Worm (Caenorhabditis elegans) whole organism, mixed stage, embryonic: ENCODE measurements around the gene srh-45.

Experiments
- M03D4.4 ChIP-seq: sonication (generic microtip); optimal IDR thresholded peaks from 2 replicates; lab custom pipeline; 2017; ENCODE audit warnings: mild to moderate bottlenecking, missing genetic modification characterization, missing compliant biosample characterization
- bed-3 ChIP-seq: fragments of 200-800 bp; sonication (Bioruptor generic); optimal IDR thresholded peaks from 3 replicates; lab custom pipeline; 2018; ENCODE audit warnings: mild to moderate bottlenecking, missing genetic modification characterization, moderate library complexity, missing compliant biosample characterization
- blmp-1 ChIP-seq: fragments of 150-350 bp; optimal IDR thresholded peaks from 2 replicates; lab custom pipeline; 2014; ENCODE audit warnings: missing biosample characterization, missing genetic modification characterization
- ceh-39 ChIP-seq: fragments of 150-350 bp; optimal IDR thresholded peaks from 2 replicates; lab custom pipeline; 2014; ENCODE audit warnings: missing biosample characterization, missing genetic modification characterization
- ceh-83 ChIP-seq: fragments of 200-800 bp; sonication (Bioruptor generic); optimal IDR thresholded peaks from 2 replicates; lab custom pipeline; 2018; ENCODE audit warnings: mild to moderate bottlenecking, missing genetic modification characterization, missing compliant biosample characterization
- ces-1 ChIP-seq: fragments of 150-350 bp; optimal IDR thresholded peaks from 2 replicates; lab custom pipeline; 2014; ENCODE audit warnings: missing biosample characterization, missing genetic modification reagents, missing genetic modification characterization
- cnd-1 ChIP-seq: fragments of 200-800 bp; sonication (Bioruptor generic); optimal IDR thresholded peaks from 2 replicates; lab custom pipeline; 2018; ENCODE audit warnings: mild to moderate bottlenecking, missing genetic modification characterization, missing compliant biosample characterization
- elt-1 ChIP-seq: sonication (generic microtip); optimal IDR thresholded peaks from 2 replicates; lab custom pipeline; 2017; ENCODE audit warnings: missing genetic modification characterization, mild to moderate bottlenecking, missing compliant biosample characterization, antibody characterized with exemption, moderate library complexity, borderline replicate concordance; ENCODE audit not compliant: insufficient read depth
- elt-3 ChIP-seq: fragments of 150-350 bp; optimal IDR thresholded peaks from 2 replicates; lab custom pipeline; 2014; ENCODE audit warnings: missing biosample characterization, missing genetic modification characterization
- flh-1 ChIP-seq: fragments of 200-800 bp; sonication (Bioruptor generic); optimal IDR thresholded peaks from 2 replicates; lab custom pipeline; 2018; ENCODE audit warnings: mild to moderate bottlenecking, missing genetic modification characterization, moderate library complexity, missing compliant biosample characterization
- ham-2 ChIP-seq: fragments of 200-800 bp; sonication (Bioruptor generic); optimal IDR thresholded peaks from 2 replicates; lab custom pipeline; 2018; ENCODE audit warnings: mild to moderate bottlenecking, missing genetic modification characterization, missing compliant biosample characterization
- hlh-1 ChIP-seq: fragments of 150-350 bp; optimal IDR thresholded peaks from 2 replicates; lab custom pipeline; 2014; ENCODE audit warnings: missing biosample characterization, missing genetic modification reagents, missing genetic modification characterization
- lin-13 ChIP-seq: fragments of 150-350 bp; optimal IDR thresholded peaks from 2 replicates; lab custom pipeline; 2014; ENCODE audit warnings: missing biosample characterization, missing genetic modification characterization
- lin-32 ChIP-seq: fragments of 200-800 bp; sonication (Bioruptor generic); optimal IDR thresholded peaks from 2 replicates; lab custom pipeline; 2018; ENCODE audit warnings: mild to moderate bottlenecking, missing genetic modification characterization, missing compliant biosample characterization
- lsy-2 ChIP-seq: fragments of 150-350 bp; optimal IDR thresholded peaks from 2 replicates; lab custom pipeline; 2014; ENCODE audit warnings: missing biosample characterization, missing genetic modification characterization
- mab-5 ChIP-seq: fragments of 150-350 bp; optimal IDR thresholded peaks from 2 replicates; lab custom pipeline; 2014; ENCODE audit warnings: missing biosample characterization, missing genetic modification characterization
- mep-1 ChIP-seq: fragments of 150-350 bp; optimal IDR thresholded peaks from 2 replicates; lab custom pipeline; 2017; ENCODE audit warnings: missing biosample characterization, missing genetic modification reagents, missing genetic modification characterization, inconsistent platforms
- mls-2 ChIP-seq: sonication (generic microtip); optimal IDR thresholded peaks from 2 replicates; lab custom pipeline; 2016; ENCODE audit warnings: mild to moderate bottlenecking, missing genetic modification characterization, moderate library complexity, missing compliant biosample characterization
- nhr-12 ChIP-seq: fragments of 150-350 bp; optimal IDR thresholded peaks from 2 replicates; lab custom pipeline; 2014; ENCODE audit warnings: missing biosample characterization, missing genetic modification characterization
- nhr-2 ChIP-seq: fragments of 150-350 bp; optimal IDR thresholded peaks from 2 replicates; lab custom pipeline; 2014; ENCODE audit warnings: missing biosample characterization, missing genetic modification characterization
- nhr-237 ChIP-seq: fragments of 150-350 bp; optimal IDR thresholded peaks from 2 replicates; lab custom pipeline; 2014; ENCODE audit warnings: missing biosample characterization, missing genetic modification characterization
- nhr-28 ChIP-seq: fragments of 150-350 bp; optimal IDR thresholded peaks from 2 replicates; lab custom pipeline; 2014; ENCODE audit warnings: missing biosample characterization, missing genetic modification characterization
- nhr-76 ChIP-seq: sonication (generic microtip); optimal IDR thresholded peaks from 2 replicates; lab custom pipeline; 2017; ENCODE audit warnings: missing biosample characterization, missing genetic modification characterization
- pha-4 ChIP-seq: fragments of 150-350 bp; optimal IDR thresholded peaks from 2 replicates; lab custom pipeline; 2018; ENCODE audit warnings: missing biosample characterization, missing genetic modification reagents, missing genetic modification characterization
- sptf-1 ChIP-seq: sonication (generic microtip); optimal IDR thresholded peaks from 2 replicates; lab custom pipeline; 2017; ENCODE audit warnings: mild to moderate bottlenecking, missing genetic modification characterization, moderate library complexity, missing compliant biosample characterization
- tbx-8 ChIP-seq: fragments of 200-800 bp; sonication (Bioruptor generic); optimal IDR thresholded peaks from 2 replicates; lab custom pipeline; 2018; ENCODE audit warnings: mild to moderate bottlenecking, missing genetic modification characterization, moderate library complexity, missing compliant biosample characterization
- unc-120 ChIP-seq: sonication (generic microtip); optimal IDR thresholded peaks from 2 replicates; lab custom pipeline; 2017; ENCODE audit warnings: missing genetic modification characterization, missing compliant biosample characterization; ENCODE audit not compliant: poor library complexity, severe bottlenecking
- unc-39 ChIP-seq: fragments of 150-350 bp; optimal IDR thresholded peaks from 2 replicates; lab custom pipeline; 2014; ENCODE audit warnings: missing biosample characterization, missing genetic modification characterization
- unc-62 ChIP-seq: fragments of 150-350 bp; optimal IDR thresholded peaks from 2 replicates; lab custom pipeline; 2014; ENCODE audit warnings: missing biosample characterization, missing genetic modification reagents, missing genetic modification characterization
- zip-8 ChIP-seq: fragments of 150-350 bp; optimal IDR thresholded peaks from 2 replicates; lab custom pipeline; 2014; ENCODE audit warnings: missing biosample characterization, missing genetic modification characterization
- ztf-11 ChIP-seq: fragments of 150-350 bp; optimal IDR thresholded peaks from 2 replicates; lab custom pipeline; 2014; ENCODE audit warnings: missing biosample characterization, missing genetic modification characterization

srh-45 gene

ce11 chrV:11271051-11271450 lies 33.7 kb downstream of the srh-45 start, which contains the start of gene clec-222:
Gene clec-222, plus strand, starts transcription at chrV:11271351.
- no peak for TF ChIP-seq hlh-1
- TF ChIP-seq mab-5 (tag; lab: Kevin White, UChicago), result no peak
- no peak for TF ChIP-seq mls-2 (tag; lab: Kevin White, UChicago)
- TF ChIP-seq nhr-12 (tag; lab: Kevin White, UChicago), result no peak
- no peak for TF ChIP-seq nhr-76 (tag; lab: Kevin White, UChicago)
- no peak for TF ChIP-seq lsy-2
- no peak for TF ChIP-seq mep-1 (tag; lab: Kevin White, UChicago)
- no peak for TF ChIP-seq ham-2 (GFP tag; lab: Kevin White, UChicago)
- TF ChIP-seq nhr-28 (tag; lab: Kevin White, UChicago), result no peak
- TF ChIP-seq bed-3 (GFP tag; lab: Kevin White, UChicago), result no peak
- TF ChIP-seq unc-39 (tag; lab: Kevin White, UChicago), result no peak
- no peak for TF ChIP-seq unc-120 (tag; lab: Kevin White, UChicago)
- TF ChIP-seq M03D4.4 (tag; lab: Kevin White, UChicago), result no peak
- TF ChIP-seq ceh-39 (tag; lab: Kevin White, UChicago), result no peak
- TF ChIP-seq tbx-8 (GFP tag; lab: Kevin White, UChicago), result no peak
- TF ChIP-seq blmp-1 (tag; lab: Kevin White, UChicago), result no peak
- no peak for TF ChIP-seq nhr-237
- TF ChIP-seq elt-1 (tag; lab: Kevin White, UChicago), result no peak
- no peak for TF ChIP-seq sptf-1 (tag; lab: Kevin White, UChicago)

DNA sequence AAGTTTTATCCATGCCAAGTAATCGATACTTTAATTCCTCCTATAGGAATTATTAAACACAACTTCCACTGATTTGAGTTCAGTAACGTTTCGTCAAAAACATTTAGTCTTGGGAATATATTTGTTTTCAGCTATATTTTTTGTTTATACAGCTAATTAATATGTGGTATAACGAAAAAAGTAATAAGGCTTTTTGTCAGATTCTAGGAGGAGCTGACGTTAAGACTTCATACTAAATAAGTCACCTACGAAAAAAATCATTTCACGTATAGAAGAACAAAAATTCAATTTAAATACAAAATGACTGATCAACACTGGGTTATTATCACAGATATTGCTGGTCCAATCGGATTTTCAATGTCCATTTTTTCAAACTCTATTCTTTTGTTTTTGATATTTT lies 36.0 kb downstream of the srh-45 start, which contains the start of gene str-115:
Gene str-115 (plus strand): TSS at position 301 of the 400 bp plus-strand sequence.
- TF ChIP-seq bed-3 (GFP tag; lab: Kevin White, UChicago), result no peak
- no peak for TF ChIP-seq pha-4 (tag; lab: Kevin White, UChicago)
- TF ChIP-seq ceh-83, result no peak
- TF ChIP-seq mls-2 (tag; lab: Kevin White, UChicago), result no peak
- no peak for TF ChIP-seq lin-13
- no peak for TF ChIP-seq mab-5 (tag; lab: Kevin White, UChicago)
- no peak for TF ChIP-seq nhr-2 (tag; lab: Kevin White, UChicago)
- no peak for TF ChIP-seq unc-62 (GFP tag; lab: Kevin White, UChicago)
- no peak for TF ChIP-seq M03D4.4 (tag; lab: Kevin White, UChicago)
- TF ChIP-seq mep-1 (tag; lab: Kevin White, UChicago), result no peak
- no peak for TF ChIP-seq unc-120 (tag; lab: Kevin White, UChicago)
- no peak for TF ChIP-seq flh-1
- no peak for TF ChIP-seq nhr-237
- TF ChIP-seq elt-3 (tag; lab: Kevin White, UChicago), result no peak
- no peak for TF ChIP-seq nhr-12 (tag; lab: Kevin White, UChicago)
- TF ChIP-seq nhr-28 (tag; lab: Kevin White, UChicago), result no peak
- no peak for TF ChIP-seq cnd-1 (tag; lab: Kevin White, UChicago)

DNA sequence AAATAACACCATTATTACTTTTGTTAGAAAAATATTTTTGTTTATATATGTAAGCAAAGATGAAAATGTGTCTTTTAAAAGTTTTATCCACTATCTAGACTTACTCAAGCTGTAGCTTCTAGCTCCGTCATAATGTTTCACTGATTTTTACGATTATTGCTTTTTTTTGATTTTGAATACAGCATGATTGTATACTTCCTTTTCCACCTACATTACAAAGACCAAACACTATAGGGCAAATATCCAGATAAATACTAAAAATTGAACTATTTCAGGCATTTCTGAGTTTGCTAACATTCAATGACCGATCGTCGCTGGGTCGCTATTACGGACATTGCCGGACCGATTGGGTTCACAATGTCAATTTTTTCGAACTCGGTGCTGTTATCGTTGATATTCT lies 38.1 kb downstream of the srh-45 start, which contains the start of gene str-116:
Gene str-116 (plus strand): TSS at position 301 of the 400 bp plus-strand sequence.
- TF ChIP-seq nhr-237 (no peak), elt-3 (tag; lab: Kevin White, UChicago) (no peak), nhr-28 (tag; lab: Kevin White, UChicago) (no peak), ces-1 (GFP tag; lab: Kevin White, UChicago) (no peak), lsy-2 (no peak), cnd-1 (tag; lab: Kevin White, UChicago) (no peak), elt-1 (tag; lab: Kevin White, UChicago) (no peak), lin-32 (GFP tag; lab: Kevin White, UChicago) (no peak), unc-62 (GFP tag; lab: Kevin White, UChicago) (no peak), zip-8 (tag; lab: Kevin White, UChicago) (no peak), unc-120 (tag; lab: Kevin White, UChicago) (no peak), flh-1 (no peak), sptf-1 (tag; lab: Kevin White, UChicago) (no peak)

DNA sequence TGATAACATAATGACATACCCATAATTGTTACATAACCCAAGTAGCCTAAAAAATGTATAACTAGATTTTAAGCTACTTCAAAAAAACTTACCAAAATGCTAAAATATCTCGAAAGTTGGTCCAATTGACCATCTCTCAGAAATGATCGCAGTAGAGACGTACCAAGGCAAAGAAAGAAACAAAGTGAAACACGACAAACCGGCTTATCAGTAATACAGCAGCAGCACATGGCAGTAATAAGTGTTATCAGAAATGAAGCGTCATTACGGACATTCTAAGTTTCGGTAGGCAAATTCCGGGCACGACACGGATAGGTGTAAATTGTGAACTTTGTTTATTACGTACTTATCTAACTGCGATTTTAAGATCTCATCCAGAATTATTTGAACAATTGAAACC lies 39.3 kb downstream of the srh-45 start, which contains the start of gene cln-3.1:
Gene cln-3.1 (minus strand): TSS at position 171 of the 400 bp plus-strand sequence.
- TF ChIP-seq unc-62 (GFP tag; lab: Kevin White, UChicago), result no peak
- TF ChIP-seq unc-120 (tag; lab: Kevin White, UChicago), result no peak
- no peak for TF ChIP-seq ztf-11 (tag; lab: Kevin White, UChicago)
- no peak for TF ChIP-seq ceh-83
